Fruit fly (Drosophila melanogaster): ENCODE data around the gene Sec23.

Sec23 gene

DNA sequence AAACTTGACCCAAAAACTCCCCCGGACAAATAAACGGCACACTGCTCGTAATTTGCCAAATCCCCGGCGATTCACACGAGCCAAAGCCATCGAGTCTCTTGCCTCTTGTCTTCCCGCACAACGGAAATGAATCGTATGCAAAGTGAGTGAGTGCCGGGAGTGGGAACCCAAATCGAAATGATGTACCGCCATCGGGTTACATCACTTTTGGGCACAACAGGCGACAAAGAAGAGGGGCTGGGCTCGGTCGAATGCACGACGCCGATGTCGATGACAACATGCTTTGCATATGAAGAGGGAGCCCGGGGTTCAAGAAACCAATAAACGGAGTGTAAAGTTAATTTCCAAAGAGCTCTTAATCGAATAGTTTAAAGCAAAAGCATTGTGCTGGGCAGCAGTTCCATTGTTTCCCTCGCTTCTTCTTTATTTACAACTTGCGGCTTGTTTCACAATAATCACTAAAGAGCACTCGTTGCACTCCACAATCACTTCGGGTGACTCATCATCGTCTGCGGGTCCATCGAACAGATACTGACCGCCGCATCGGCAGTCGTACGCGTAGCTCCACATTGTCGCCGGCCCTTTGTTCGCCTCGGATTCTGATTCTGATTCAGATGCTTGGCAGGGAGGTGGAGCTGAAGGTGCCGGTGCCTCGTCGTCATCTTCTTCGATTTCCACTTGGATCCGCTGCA lies 27.0 kb upstream of the Sec23 start:
- no peak for TF ChIP-seq noc (tag; optimal IDR thresholded peaks at IDR 0.05)

DNA sequence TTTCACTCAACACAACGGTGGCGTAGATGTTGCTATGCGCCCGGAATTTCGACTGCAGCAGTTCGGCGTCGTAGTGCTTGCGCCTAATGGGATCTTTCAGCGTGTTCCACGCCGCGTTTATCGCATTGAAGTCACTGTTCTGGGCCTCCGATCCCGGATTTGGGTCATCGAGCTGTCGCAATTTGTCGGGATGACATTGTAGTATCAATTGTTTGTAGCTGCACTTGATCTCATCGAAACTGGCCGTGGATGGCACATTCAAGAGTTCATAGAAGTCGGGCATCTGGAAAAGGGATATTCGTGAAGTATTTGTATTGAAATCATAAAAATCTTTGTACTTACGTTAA lies 26.5 kb upstream of the Sec23 start:
- TF ChIP-seq noc (tag; optimal IDR thresholded peaks at IDR 0.05), result no peak

DNA sequence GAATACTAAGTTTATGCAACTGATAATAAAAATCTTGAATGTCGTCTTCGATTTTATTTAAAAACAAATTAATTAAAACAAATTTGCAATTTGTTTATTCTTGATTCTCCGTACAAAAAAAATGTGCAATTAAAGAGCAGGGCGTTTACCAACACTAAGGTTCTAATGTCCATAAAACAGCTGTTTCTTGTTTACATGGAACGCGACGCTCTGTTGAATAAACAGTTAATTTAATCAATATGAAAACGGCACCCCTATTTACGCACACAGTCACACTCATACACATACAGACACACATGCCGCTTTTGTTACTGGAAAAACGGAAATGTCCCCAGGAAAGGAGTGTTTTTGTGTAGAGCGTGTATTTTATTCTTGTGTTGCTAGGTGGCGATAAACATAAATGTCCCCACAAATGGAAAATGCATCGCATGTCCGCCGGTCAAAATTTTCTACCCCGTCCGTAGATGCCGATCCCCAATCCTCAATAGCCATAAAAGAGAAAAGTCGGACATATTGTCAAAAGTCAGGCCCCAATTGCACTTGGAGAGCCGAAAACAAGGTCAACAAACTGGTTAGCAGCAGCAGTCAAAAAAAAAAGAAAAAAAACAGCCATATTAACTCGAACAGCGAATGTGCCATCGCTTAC lies 25.8 kb upstream of the Sec23 start:
- TF ChIP-seq noc (tag; optimal IDR thresholded peaks at IDR 0.05), result peak; percentile 46

DNA sequence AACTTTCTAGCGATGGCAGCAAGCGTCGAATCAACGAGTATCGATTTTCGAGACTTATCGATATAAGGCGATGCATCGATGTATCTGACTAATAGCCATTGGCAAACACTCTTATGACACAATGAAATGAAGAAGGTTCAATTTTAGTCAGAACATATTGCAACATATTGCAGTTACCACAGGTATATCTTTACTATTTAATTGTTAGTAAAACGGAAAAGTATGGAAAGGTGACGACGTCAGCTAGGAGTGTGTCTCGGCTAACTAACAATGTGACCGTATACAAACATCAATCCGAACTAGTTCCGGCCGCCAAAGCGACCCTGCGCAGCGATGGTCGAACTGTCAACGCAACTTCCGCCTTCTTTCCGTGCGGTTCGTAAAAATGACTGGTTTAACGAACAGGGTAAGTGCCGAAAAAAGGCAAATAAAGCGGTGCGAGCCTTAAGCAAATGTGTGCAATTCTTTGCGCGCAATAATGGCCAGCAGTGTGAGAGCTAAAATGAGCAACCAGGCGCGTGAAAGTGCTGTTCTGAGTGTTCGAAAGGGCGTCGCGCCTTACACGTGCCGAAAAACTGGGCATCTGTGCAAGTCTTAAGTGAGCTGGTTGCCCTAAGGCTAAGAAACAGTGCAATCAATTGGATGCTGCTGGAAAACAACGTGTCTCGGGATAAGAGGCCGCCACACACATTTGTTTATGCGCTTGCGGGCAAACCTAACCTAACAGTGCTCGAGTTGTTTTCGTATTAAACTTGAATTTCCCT lies 24.6 kb upstream of the Sec23 start, which contains the start of the genes Dph4, Spec2 and RpL13A:
Gene Dph4, minus strand, starts transcription at position 11 of the 764 bp plus-strand sequence.
Gene Spec2, minus strand, starts transcription at position 11 of the 764 bp plus-strand sequence.
Gene RpL13A, plus strand, starts transcription at position 360 of the 764 bp plus-strand sequence.
- TF ChIP-seq noc (tag; optimal IDR thresholded peaks at IDR 0.05), result peak; percentile 80

- no peak for TF ChIP-seq noc (tag; optimal IDR thresholded peaks at IDR 0.05)
These were observed 21.3 kb upstream of the Sec23 start, which contains the start of gene CG31551 for dm6 chr3R:5627552-5627951. CG31551 (plus strand) TSS chr3R:5627852.

DNA sequence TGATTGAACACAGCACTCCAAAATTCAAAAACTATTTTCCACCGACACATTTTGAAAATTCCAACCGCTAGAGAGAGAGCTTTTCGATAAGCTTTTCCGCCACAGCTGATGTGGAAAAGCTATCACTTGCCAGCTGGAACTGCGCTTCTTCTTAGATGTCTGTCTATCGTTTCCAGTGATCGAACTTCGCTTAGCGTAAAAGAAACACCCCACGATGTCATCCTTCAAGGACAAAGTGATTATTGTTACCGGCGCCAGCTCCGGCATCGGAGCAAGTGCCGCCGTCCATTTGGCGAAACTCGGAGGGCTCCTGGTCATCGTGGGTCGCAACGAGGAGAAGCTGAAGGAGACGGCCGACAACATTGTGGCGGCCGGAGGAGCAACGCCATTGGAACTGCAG lies 16.7 kb upstream of the Sec23 start, which contains the start of gene CG31549:
Gene CG31549, plus strand, starts transcription at position 11 of the 400 bp plus-strand sequence.
- no peak for TF ChIP-seq noc (tag; optimal IDR thresholded peaks at IDR 0.05)

DNA sequence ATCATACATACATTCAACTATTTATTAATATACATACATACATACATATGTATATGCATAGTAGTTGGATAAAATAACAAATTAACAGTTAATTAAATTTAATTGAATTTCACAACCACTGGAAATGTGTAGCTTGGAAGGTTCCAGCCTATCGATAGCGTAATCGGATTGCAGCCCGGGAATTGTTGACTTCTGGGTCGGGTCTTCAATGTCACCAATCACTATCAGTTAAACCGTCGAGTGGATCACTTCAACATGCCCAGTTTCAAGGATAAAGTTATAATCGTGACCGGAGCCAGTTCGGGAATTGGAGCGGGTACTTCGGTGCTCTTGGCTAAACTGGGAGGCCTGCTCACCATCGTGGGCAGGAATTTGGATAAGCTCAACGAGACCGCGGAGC lies 15.4 kb upstream of the Sec23 start, which contains the start of gene CG12171:
Gene CG12171, plus strand, starts transcription at position 191 of the 400 bp plus-strand sequence.
- peak; percentile 18 for TF ChIP-seq noc (tag; optimal IDR thresholded peaks at IDR 0.05)

DNA sequence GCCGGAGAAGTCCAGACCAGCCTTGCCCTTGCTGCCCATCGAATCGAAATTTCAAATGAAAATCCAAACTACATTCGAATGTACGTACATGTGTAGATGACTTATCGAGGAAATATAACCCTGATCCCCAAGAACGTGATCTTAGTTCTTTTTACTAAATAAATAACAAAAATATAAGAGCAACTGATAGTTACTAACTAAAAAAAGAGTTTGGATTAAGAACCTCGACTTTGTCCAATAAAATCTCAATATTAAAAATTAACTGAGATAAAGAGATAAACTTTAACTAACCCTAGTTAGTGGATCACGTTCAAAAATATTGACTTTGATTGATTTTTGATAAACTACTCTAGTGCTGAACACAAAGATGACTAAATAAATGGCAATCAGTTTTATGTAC lies 13.3 kb upstream of the Sec23 start, which contains the start of gene CG31546:
Gene CG31546, minus strand, starts transcription at position 101 of the 400 bp plus-strand sequence.
- no peak for TF ChIP-seq noc (tag; optimal IDR thresholded peaks at IDR 0.05)

- TF ChIP-seq noc (tag; optimal IDR thresholded peaks at IDR 0.05), result peak; percentile 7
These were observed 12.1 kb upstream of the Sec23 start, which contains the start of the genes CG31548 and CG12170 for dm6 chr3R:5636519-5637430. CG31548 (minus strand) TSS chr3R:5636852. CG12170 (plus strand) TSS chr3R:5637234.

DNA sequence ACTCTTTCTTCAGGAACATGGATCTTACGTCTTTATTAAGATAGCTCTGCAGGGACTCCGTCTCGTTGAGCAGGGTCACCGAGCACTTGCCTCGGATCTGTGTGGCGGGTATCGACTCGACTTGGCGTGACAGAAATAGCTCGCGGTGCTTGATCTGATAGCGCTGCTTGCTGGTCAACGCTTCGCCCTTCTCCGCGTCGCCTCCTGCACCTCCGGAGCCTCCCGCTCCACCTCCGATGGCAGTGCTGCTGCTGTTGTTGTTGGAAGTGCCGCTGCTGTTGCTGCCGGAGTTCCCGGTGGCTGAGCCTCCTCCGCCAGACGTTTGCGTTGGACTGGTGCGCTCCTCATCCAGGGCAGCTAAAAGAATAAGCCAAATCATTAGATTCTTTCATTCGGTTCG lies 5.4 kb upstream of the Sec23 start:
- no peak for TF ChIP-seq noc (tag; optimal IDR thresholded peaks at IDR 0.05)

dm6 chr3R:5647705-5648568 lies 928 bp upstream of the Sec23 start:
- peak; percentile 24 for TF ChIP-seq noc (tag; optimal IDR thresholded peaks at IDR 0.05)

dm6 chr3R:5649903-5650302 lies 1.0 kb downstream of the Sec23 start:
- no peak for TF ChIP-seq noc (tag; optimal IDR thresholded peaks at IDR 0.05)

dm6 chr3R:5653887-5654286 lies 5.0 kb downstream of the Sec23 start:
- TF ChIP-seq noc (tag; optimal IDR thresholded peaks at IDR 0.05), result no peak

dm6 chr3R:5654692-5655181 lies 5.9 kb downstream of the Sec23 start, which contains the start of the genes elm and MED27:
elm (minus strand) TSS chr3R:5654861.
MED27 (plus strand) TSS chr3R:5655139.
- peak; percentile 88 for TF ChIP-seq noc (tag; optimal IDR thresholded peaks at IDR 0.05)
